Fruit fly (Drosophila melanogaster): ENCODE measurements around the gene Hipk.

The Hipk gene

DNA sequence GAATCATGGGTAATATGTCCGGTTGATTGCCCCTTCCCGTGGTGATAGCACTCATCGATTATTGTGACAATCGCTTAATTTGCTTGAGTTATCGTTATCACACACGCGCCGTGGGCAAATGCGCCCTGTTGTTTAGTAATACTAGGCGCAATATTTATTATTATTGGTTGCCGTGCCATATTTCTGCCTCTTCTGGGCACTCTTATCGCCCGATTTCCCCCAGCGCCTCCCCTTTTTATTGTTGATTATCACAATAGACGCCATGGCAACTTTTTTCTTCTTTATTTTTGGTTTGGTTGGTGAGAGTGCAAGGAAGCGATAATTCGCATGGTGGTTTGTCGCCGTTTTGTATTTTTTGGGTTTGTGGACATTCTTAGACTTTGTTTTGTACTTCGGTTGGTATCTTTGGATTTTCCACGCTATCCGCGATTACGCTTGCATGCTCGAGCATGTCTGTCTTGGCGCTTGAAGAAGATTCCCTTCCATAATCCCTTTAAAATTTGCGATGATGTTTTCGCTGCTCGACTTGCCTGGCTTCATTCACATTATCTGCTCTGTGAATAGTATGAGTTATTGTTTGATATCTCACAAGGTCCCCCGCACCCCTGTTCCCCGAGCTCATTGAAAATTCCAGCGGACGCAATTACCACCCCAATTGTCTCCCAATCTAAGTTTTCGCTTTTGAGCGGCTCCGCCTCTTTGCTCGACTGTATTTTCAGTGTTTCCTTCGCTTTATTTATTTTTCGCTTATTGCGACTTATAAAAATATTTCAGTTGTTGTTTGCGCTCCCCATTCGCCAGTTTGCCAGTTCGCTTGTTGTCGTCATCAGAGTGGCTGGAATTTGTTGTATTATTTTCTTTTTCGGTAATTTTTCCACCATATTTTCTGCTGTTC, 5.7 kb downstream of the Hipk start (continued):
- TF ChIP-seq lov (optimal IDR thresholded peaks at IDR 0.05) (no peak), lov (GFP tag; IDR thresholded peaks at IDR 0.05) (no peak), crol (GFP tag; IDR thresholded peaks at IDR 0.05) (peak; percentile 74), CG18011 (GFP tag; optimal IDR thresholded peaks at IDR 0.05) (no peak), CG1602 (GFP tag; optimal IDR thresholded peaks at IDR 0.05) (no peak), CG9797 (GFP tag; optimal IDR thresholded peaks at IDR 0.05) (no peak), Meics (GFP tag; optimal IDR thresholded peaks at IDR 0.05) (peak; percentile 37), CG12155 (GFP tag; optimal IDR thresholded peaks at IDR 0.05) (no peak), corto (GFP tag; optimal IDR thresholded peaks at IDR 0.05) (peak; percentile 18), Hr51 (GFP tag; optimal IDR thresholded peaks at IDR 0.05) (no peak), CG1792 (GFP tag; optimal IDR thresholded peaks at IDR 0.05) (no peak), ftz-f1 (GFP tag; optimal IDR thresholded peaks at IDR 0.05) (peak; percentile 11), CG18599 (GFP tag; optimal IDR thresholded peaks at IDR 0.05) (peak; percentile 61), CG14860 (GFP tag; IDR thresholded peaks at IDR 0.05; ENCODE audit: partially characterized antibody) (no peak), kay (GFP tag; optimal IDR thresholded peaks at IDR 0.05) (no peak), CrebB (tag; optimal IDR thresholded peaks at IDR 0.05) (no peak), CG12391 (tag; optimal IDR thresholded peaks at IDR 0.05) (no peak), CG2712 (tag; optimal IDR thresholded peaks at IDR 0.05) (no peak), toy (GFP tag; IDR thresholded peaks at IDR 0.05) (no peak), tll (GFP tag; optimal IDR thresholded peaks at IDR 0.05) (no peak), danr (GFP tag; IDR thresholded peaks at IDR 0.05) (no peak), CG4617 (GFP tag; optimal IDR thresholded peaks at IDR 0.05; ENCODE audit: borderline replicate concordance) (no peak), CG30020 (tag; optimal IDR thresholded peaks at IDR 0.05) (no peak), az2 (GFP tag; optimal IDR thresholded peaks at IDR 0.05) (no peak), bowl (GFP tag; IDR thresholded peaks at IDR 0.05) (no peak), esg (GFP tag; conservative IDR thresholded peaks at IDR 0.05) (no peak), onecut (GFP tag; IDR thresholded peaks at IDR 0.05) (no peak; the same call in 1 of the 2 replicates), trem (tag; optimal IDR thresholded peaks at IDR 0.05) (no peak), da (GFP tag; optimal IDR thresholded peaks at IDR 0.05) (no peak), CG32532 (GFP tag; IDR thresholded peaks at IDR 0.05) (peak; percentile 39), Gug (GFP tag; IDR thresholded peaks at IDR 0.05) (no peak), Dref (GFP tag; IDR thresholded peaks at IDR 0.05) (peak; percentile 47), Scr (GFP tag; IDR thresholded peaks at IDR 0.05; ENCODE audit: partially characterized antibody) (0 out of 2 replicates have a peak, but pooled peaks have one; percentile 21), CG3838 (GFP tag; optimal IDR thresholded peaks at IDR 0.05) (no peak), CG17328 (GFP tag; IDR thresholded peaks at IDR 0.05) (no peak), CG4360 (GFP tag; IDR thresholded peaks at IDR 0.05) (no peak), CG11696 (GFP tag; IDR thresholded peaks at IDR 0.05) (no peak), Max (GFP tag; optimal IDR thresholded peaks at IDR 0.05) (no peak), pros (GFP tag; optimal IDR thresholded peaks at IDR 0.05) (no peak), hb (GFP tag; IDR thresholded peaks at IDR 0.05; ENCODE audit: partially characterized antibody) (0 out of 3 replicates have a peak, but pooled peaks have one; percentile 24), H2.0 (GFP tag; IDR thresholded peaks at IDR 0.05) (no peak), slbo (GFP tag; IDR thresholded peaks at IDR 0.05) (0 out of 2 replicates have a peak, but pooled peaks have one; percentile 6), CG34224 (GFP tag; IDR thresholded peaks at IDR 0.05; ENCODE audit: partially characterized antibody) (no peak), seq (GFP tag; IDR thresholded peaks at IDR 0.05) (peak; percentile 22; the same call in 1 of the 2 replicates), CG6813 (GFP tag; optimal IDR thresholded peaks at IDR 0.05) (peak; percentile 34), B-H1 (GFP tag; IDR thresholded peaks at IDR 0.05) (no peak), CG6854 (GFP tag; optimal IDR thresholded peaks at IDR 0.05) (peak; percentile 21), sna (GFP tag; IDR thresholded peaks at IDR 0.05; ENCODE audit: partially characterized antibody) (peak; percentile 25)

Data from whole organism, embryonic.